ENCODE assay signal across 2 fruit fly cellular contexts in genomic region chr3R:22636567-22636889, dm6.
TF ChIP-seq lines count a peak whose summit lies in the region.

No protein-coding gene starts in this region.

TF ChIP-seq in whole organism, embryonic, 481 proteins besides CTCF, POLR2A, EP300 and RAD21 (continued from another document):
- TF ChIP-seq CG11723 (GFP tag; optimal IDR thresholded peaks at IDR 0.05; lab: Kevin White, UChicago): no peak
- no peak for TF ChIP-seq slp2 (GFP tag; optimal IDR thresholded peaks at IDR 0.05; lab: Kevin White, UChicago)
- TF ChIP-seq sug (tag; optimal IDR thresholded peaks at IDR 0.05; lab: Kevin White, UChicago): no peak
- no peak for TF ChIP-seq CG17385 (GFP tag; optimal IDR thresholded peaks at IDR 0.05; lab: Kevin White, UChicago)
- peak; percentile 35; the same call in 1 of the 3 replicates for TF ChIP-seq ci (GFP tag; IDR thresholded peaks at IDR 0.05; lab: Robert Waterston, UW)
- TF ChIP-seq Trl (optimal IDR thresholded peaks at IDR 0.05; lab: Kevin White, UChicago): peak; percentile 24 to 56
- TF ChIP-seq Trl (GFP tag; optimal IDR thresholded peaks at IDR 0.05; lab: Kevin White, UChicago): no peak
- peak; percentile 37; the same call in 1 of the 2 replicates for TF ChIP-seq slbo (GFP tag; IDR thresholded peaks at IDR 0.05; lab: Robert Waterston, UW)
- no peak for TF ChIP-seq Ravus (GFP tag; IDR thresholded peaks at IDR 0.05; lab: Robert Waterston, UW)
- TF ChIP-seq CG32772 (GFP tag; IDR thresholded peaks at IDR 0.05; lab: Robert Waterston, UW): no peak

TF ChIP-seq in whole organism, prepupa, 60 proteins besides CTCF, POLR2A, EP300 and RAD21 (continued from another document):
- peak; percentile 74 for TF ChIP-seq Sox14 (GFP tag; optimal IDR thresholded peaks at IDR 0.05; lab: Kevin White, UChicago)
- TF ChIP-seq achi (GFP tag; optimal IDR thresholded peaks at IDR 0.05; lab: Kevin White, UChicago): no peak
- no peak for TF ChIP-seq fd59A (GFP tag; optimal IDR thresholded peaks at IDR 0.05; lab: Kevin White, UChicago)
- no peak for TF ChIP-seq fd85E (GFP tag; optimal IDR thresholded peaks at IDR 0.05; lab: Kevin White, UChicago)
- no peak for TF ChIP-seq CG10669 (GFP tag; optimal IDR thresholded peaks at IDR 0.05; lab: Kevin White, UChicago)
- TF ChIP-seq Met (GFP tag; optimal IDR thresholded peaks at IDR 0.05; lab: Kevin White, UChicago): peak; percentile 35
- TF ChIP-seq CG11762 (GFP tag; optimal IDR thresholded peaks at IDR 0.05; lab: Kevin White, UChicago; ENCODE audit: insufficient read depth): no peak
- TF ChIP-seq CG11294 (GFP tag; IDR thresholded peaks at IDR 0.05; lab: Robert Waterston, UW): no peak
- TF ChIP-seq lz (GFP tag; optimal IDR thresholded peaks at IDR 0.05; lab: Kevin White, UChicago): peak; percentile 10
- no peak for TF ChIP-seq CG34406 (GFP tag; optimal IDR thresholded peaks at IDR 0.05; lab: Kevin White, UChicago)
- TF ChIP-seq Gug (GFP tag; IDR thresholded peaks at IDR 0.05; lab: Robert Waterston, UW): no peak
- TF ChIP-seq fkh (GFP tag; optimal IDR thresholded peaks at IDR 0.05; lab: Kevin White, UChicago): peak; percentile 12
- no peak for TF ChIP-seq eg (GFP tag; IDR thresholded peaks at IDR 0.05; lab: Robert Waterston, UW)
- peak; percentile 30 for TF ChIP-seq Smox (GFP tag; optimal IDR thresholded peaks at IDR 0.05; lab: Kevin White, UChicago)
- TF ChIP-seq Sox15 (GFP tag; optimal IDR thresholded peaks at IDR 0.05; lab: Kevin White, UChicago): no peak
- TF ChIP-seq salr (GFP tag; optimal IDR thresholded peaks at IDR 0.05; lab: Kevin White, UChicago): no peak
- TF ChIP-seq spab (GFP tag; optimal IDR thresholded peaks at IDR 0.05; lab: Kevin White, UChicago): no peak
- TF ChIP-seq CG11902 (GFP tag; optimal IDR thresholded peaks at IDR 0.05; lab: Kevin White, UChicago): peak; percentile 63
- no peak for TF ChIP-seq CG8119 (GFP tag; IDR thresholded peaks at IDR 0.05; lab: Robert Waterston, UW)
- TF ChIP-seq net (GFP tag; optimal IDR thresholded peaks at IDR 0.05; lab: Kevin White, UChicago): no peak
- TF ChIP-seq CG6276 (GFP tag; optimal IDR thresholded peaks at IDR 0.05; lab: Kevin White, UChicago): no peak
- TF ChIP-seq Lpt (GFP tag; optimal IDR thresholded peaks at IDR 0.05; lab: Kevin White, UChicago): no peak
- TF ChIP-seq CG6808 (GFP tag; optimal IDR thresholded peaks at IDR 0.05; lab: Kevin White, UChicago): no peak
- peak; percentile 4 for TF ChIP-seq esn (GFP tag; optimal IDR thresholded peaks at IDR 0.05; lab: Kevin White, UChicago)
- TF ChIP-seq Hr4 (GFP tag; optimal IDR thresholded peaks at IDR 0.05; lab: Kevin White, UChicago): no peak
- TF ChIP-seq CG32006 (GFP tag; optimal IDR thresholded peaks at IDR 0.05; lab: Kevin White, UChicago): no peak
- TF ChIP-seq vri (GFP tag; optimal IDR thresholded peaks at IDR 0.05; lab: Kevin White, UChicago): no peak
- no peak for TF ChIP-seq CG6163 (GFP tag; IDR thresholded peaks at IDR 0.05; lab: Robert Waterston, UW)
- no peak for TF ChIP-seq dac (GFP tag; optimal IDR thresholded peaks at IDR 0.05; lab: Kevin White, UChicago)
- TF ChIP-seq CG7368 (GFP tag; optimal IDR thresholded peaks at IDR 0.05; lab: Kevin White, UChicago): no peak
